Worm (Caenorhabditis elegans) whole organism, late embryonic: ENCODE data around the gene rgs-7.

ENCODE experiments used
- C08G9.2 ChIP-seq: sonication (generic microtip); optimal IDR thresholded peaks from 2 replicates; lab custom pipeline; 2016; ENCODE audit warnings: mild to moderate bottlenecking, missing genetic modification characterization, moderate library complexity, missing compliant biosample characterization
- C38D4.7 ChIP-seq: fragments of 200-800 bp; sonication (Bioruptor generic); optimal IDR thresholded peaks from 2 replicates; lab custom pipeline; 2018; ENCODE audit warnings: mild to moderate bottlenecking, missing genetic modification characterization, moderate library complexity, missing compliant biosample characterization
- F13H6.1 ChIP-seq: sonication (generic microtip); optimal IDR thresholded peaks from 2 replicates; lab custom pipeline; 2016; ENCODE audit warnings: missing genetic modification characterization, missing compliant biosample characterization
- T23F11.4 ChIP-seq: fragments of 200-800 bp; sonication (Bioruptor generic); optimal IDR thresholded peaks from 2 replicates; lab custom pipeline; 2018; ENCODE audit warnings: mild to moderate bottlenecking, missing genetic modification characterization, missing compliant biosample characterization
- Y22D7AL.16 ChIP-seq: sonication (generic microtip); optimal IDR thresholded peaks from 2 replicates; lab custom pipeline; 2016; ENCODE audit warnings: missing genetic modification characterization, missing compliant biosample characterization
- ama-1 ChIP-seq: fragments of 150-350 bp; optimal IDR thresholded peaks from 2 replicates; lab custom pipeline; 2014
- ceh-19 ChIP-seq: fragments of 200-800 bp; sonication (Bioruptor generic); optimal IDR thresholded peaks from 2 replicates; lab custom pipeline; 2018; ENCODE audit warnings: mild to moderate bottlenecking, missing genetic modification characterization, missing compliant biosample characterization
- ceh-2 ChIP-seq: sonication (generic microtip); optimal IDR thresholded peaks from 2 replicates; lab custom pipeline; 2016; ENCODE audit warnings: missing genotype, missing genetic modification characterization, missing compliant biosample characterization
- ceh-22 ChIP-seq: sonication (generic microtip); optimal IDR thresholded peaks from 2 replicates; lab custom pipeline; 2017; ENCODE audit warnings: missing biosample characterization, missing genetic modification characterization
- ceh-31 ChIP-seq: sonication (generic microtip); optimal IDR thresholded peaks from 2 replicates; lab custom pipeline; 2016; ENCODE audit warnings: missing genetic modification characterization, missing compliant biosample characterization
- ceh-45 ChIP-seq: fragments of 200-800 bp; sonication (Bioruptor generic); IDR thresholded peaks from 2 replicates; pipeline ENCODE4 v1.3.6; 2022; ENCODE audit warnings: missing genetic modification reagents, missing genetic modification characterization, missing compliant biosample characterization
- ceh-48 ChIP-seq: sonication (generic microtip); optimal IDR thresholded peaks from 2 replicates; lab custom pipeline; 2016; ENCODE audit warnings: missing genetic modification characterization, inconsistent platforms, missing compliant biosample characterization
- ceh-6 ChIP-seq: fragments of 200-800 bp; sonication (Bioruptor generic); optimal IDR thresholded peaks from 2 replicates; lab custom pipeline; 2018; ENCODE audit warnings: mild to moderate bottlenecking, missing genetic modification characterization, missing compliant biosample characterization
- dmd-4 ChIP-seq: sonication (generic microtip); optimal IDR thresholded peaks from 2 replicates; lab custom pipeline; 2016; ENCODE audit warnings: borderline replicate concordance, missing genetic modification characterization, missing compliant biosample characterization
- dve-1 ChIP-seq: sonication (generic microtip); optimal IDR thresholded peaks from 2 replicates; lab custom pipeline; 2017; ENCODE audit warnings: antibody characterized with exemption, mild to moderate bottlenecking, missing genetic modification characterization, missing compliant biosample characterization
- elt-2 ChIP-seq: sonication (generic microtip); optimal IDR thresholded peaks from 2 replicates; lab custom pipeline; 2016; ENCODE audit warnings: missing genetic modification reagents, missing genetic modification characterization, missing compliant biosample characterization
- elt-4 ChIP-seq: sonication (generic microtip); optimal IDR thresholded peaks from 2 replicates; lab custom pipeline; 2016; ENCODE audit warnings: missing genetic modification characterization, missing compliant biosample characterization
- eyg-1 ChIP-seq: sonication (generic microtip); optimal IDR thresholded peaks from 2 replicates; lab custom pipeline; 2016; ENCODE audit warnings: missing genotype, missing genetic modification characterization, missing compliant biosample characterization
- fkh-10 ChIP-seq: fragments of 150-350 bp; optimal IDR thresholded peaks from 2 replicates; lab custom pipeline; 2014; ENCODE audit warnings: missing biosample characterization, missing genetic modification reagents, missing genetic modification characterization
- fkh-6 ChIP-seq: sonication (generic microtip); optimal IDR thresholded peaks from 2 replicates; lab custom pipeline; 2016; ENCODE audit warnings: missing genetic modification characterization, missing compliant biosample characterization
- gmeb-2 ChIP-seq: sonication (generic microtip); optimal IDR thresholded peaks from 2 replicates; lab custom pipeline; 2016; ENCODE audit warnings: missing genetic modification characterization, inconsistent platforms, missing compliant biosample characterization
- hlh-13 ChIP-seq: fragments of 200-800 bp; sonication (Bioruptor generic); optimal IDR thresholded peaks from 2 replicates; lab custom pipeline; 2018; ENCODE audit warnings: mild to moderate bottlenecking, missing genetic modification characterization, missing compliant biosample characterization
- hlh-30 ChIP-seq: sonication (generic microtip); optimal IDR thresholded peaks from 2 replicates; lab custom pipeline; 2017; ENCODE audit warnings: antibody characterized with exemption, missing genetic modification characterization, missing compliant biosample characterization; ENCODE audit not compliant: insufficient read depth
- hlh-6 ChIP-seq: sonication (generic microtip); optimal IDR thresholded peaks from 2 replicates; lab custom pipeline; 2016; ENCODE audit warnings: missing genotype, missing genetic modification characterization, missing compliant biosample characterization
- mec-3 ChIP-seq: sonication (generic microtip); optimal IDR thresholded peaks from 2 replicates; lab custom pipeline; 2016; ENCODE audit warnings: borderline replicate concordance, missing genetic modification characterization, missing compliant biosample characterization
- nfya-1 ChIP-seq: sonication (generic microtip); optimal IDR thresholded peaks from 2 replicates; lab custom pipeline; 2017; ENCODE audit warnings: missing genetic modification characterization, mild to moderate bottlenecking, missing compliant biosample characterization, antibody characterized with exemption, moderate library complexity
- npax-4 ChIP-seq: sonication (generic microtip); optimal IDR thresholded peaks from 2 replicates; lab custom pipeline; 2016; ENCODE audit warnings: missing genetic modification characterization, missing compliant biosample characterization
- odd-2 ChIP-seq: sonication (generic microtip); optimal IDR thresholded peaks from 2 replicates; lab custom pipeline; 2017; ENCODE audit warnings: antibody characterized with exemption, mild to moderate bottlenecking, missing genetic modification characterization, missing compliant biosample characterization
- pax-1 ChIP-seq: fragments of 150-350 bp; optimal IDR thresholded peaks from 2 replicates; lab custom pipeline; 2014; ENCODE audit warnings: missing biosample characterization, missing genetic modification characterization
- pha-2 ChIP-seq: sonication (generic microtip); optimal IDR thresholded peaks from 2 replicates; lab custom pipeline; 2017; ENCODE audit warnings: mild to moderate bottlenecking, missing genetic modification characterization, missing compliant biosample characterization
- pha-4 ChIP-seq: fragments of 150-350 bp; optimal IDR thresholded peaks from 2 replicates; lab custom pipeline; 2018; ENCODE audit warnings: missing biosample characterization, missing genetic modification reagents, missing genetic modification characterization
- pros-1 ChIP-seq: fragments of 150-350 bp; optimal IDR thresholded peaks from 2 replicates; lab custom pipeline; 2014; ENCODE audit warnings: missing biosample characterization, missing genetic modification reagents, missing genetic modification characterization
- ref-2 ChIP-seq: sonication (generic microtip); optimal IDR thresholded peaks from 2 replicates; lab custom pipeline; 2016; ENCODE audit warnings: missing genetic modification characterization, missing compliant biosample characterization
- rnt-1 ChIP-seq: sonication (generic microtip); optimal IDR thresholded peaks from 2 replicates; lab custom pipeline; 2016; ENCODE audit warnings: missing genetic modification characterization, missing compliant biosample characterization
- syd-9 ChIP-seq: sonication (generic microtip); optimal IDR thresholded peaks from 2 replicates; lab custom pipeline; 2016; ENCODE audit warnings: mild to moderate bottlenecking, missing genetic modification characterization, moderate library complexity, missing compliant biosample characterization
- tbx-2 ChIP-seq: sonication (generic microtip); optimal IDR thresholded peaks from 2 replicates; lab custom pipeline; 2016; ENCODE audit warnings: missing genetic modification characterization, missing compliant biosample characterization
- ttx-3 ChIP-seq: sonication (generic microtip); optimal IDR thresholded peaks from 2 replicates; lab custom pipeline; 2016; ENCODE audit warnings: missing genetic modification reagents, missing genetic modification characterization, missing compliant biosample characterization
- unc-42 ChIP-seq: sonication (generic microtip); optimal IDR thresholded peaks from 2 replicates; lab custom pipeline; 2016; ENCODE audit warnings: missing genotype, missing genetic modification characterization, missing compliant biosample characterization
- unc-55 ChIP-seq: sonication (generic microtip); optimal IDR thresholded peaks from 2 replicates; lab custom pipeline; 2017; ENCODE audit warnings: missing biosample characterization, missing genetic modification reagents, missing genetic modification characterization
- ztf-16 ChIP-seq: sonication (generic microtip); optimal IDR thresholded peaks from 2 replicates; lab custom pipeline; 2017; ENCODE audit warnings: missing genetic modification characterization, missing compliant biosample characterization

Gene rgs-7

DNA sequence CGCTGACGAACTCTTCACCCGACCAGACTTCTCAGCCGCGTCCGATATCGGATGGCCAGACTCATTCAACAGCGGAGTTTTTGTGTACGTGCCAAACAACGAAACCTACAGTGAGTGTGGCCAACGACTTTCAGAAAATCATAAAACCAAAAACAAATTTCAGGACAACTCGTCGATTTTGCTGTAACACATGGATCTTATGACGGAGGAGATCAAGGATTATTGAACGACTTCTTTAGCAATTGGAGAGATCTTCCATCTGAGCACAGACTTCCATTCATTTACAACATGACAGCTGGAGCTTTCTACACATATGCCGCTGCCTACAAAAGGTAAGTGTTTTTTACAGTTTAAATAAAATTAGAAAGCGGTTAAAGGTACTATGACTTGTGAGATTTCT lies 4.3 kb upstream of the rgs-7 start:
- TF ChIP-seq unc-55 (GFP tag; lab: Kevin White, UChicago) = no peak
- no peak for TF ChIP-seq ceh-48 (tag; lab: Kevin White, UChicago)
- no peak for TF ChIP-seq ztf-16 (tag; lab: Kevin White, UChicago)
- TF ChIP-seq ref-2 (tag; lab: Kevin White, UChicago) = no peak
- no peak for TF ChIP-seq pha-4 (tag; lab: Kevin White, UChicago)
- no peak for TF ChIP-seq hlh-13 (GFP tag; lab: Kevin White, UChicago)
- no peak for TF ChIP-seq F13H6.1 (tag; lab: Kevin White, UChicago)
- no peak for TF ChIP-seq rnt-1 (tag; lab: Kevin White, UChicago)
- TF ChIP-seq C08G9.2 (tag; lab: Kevin White, UChicago) = no peak
- TF ChIP-seq ceh-45 (GFP tag; lab: Robert Waterston, UW) = no peak
- TF ChIP-seq pha-2 = no peak

DNA sequence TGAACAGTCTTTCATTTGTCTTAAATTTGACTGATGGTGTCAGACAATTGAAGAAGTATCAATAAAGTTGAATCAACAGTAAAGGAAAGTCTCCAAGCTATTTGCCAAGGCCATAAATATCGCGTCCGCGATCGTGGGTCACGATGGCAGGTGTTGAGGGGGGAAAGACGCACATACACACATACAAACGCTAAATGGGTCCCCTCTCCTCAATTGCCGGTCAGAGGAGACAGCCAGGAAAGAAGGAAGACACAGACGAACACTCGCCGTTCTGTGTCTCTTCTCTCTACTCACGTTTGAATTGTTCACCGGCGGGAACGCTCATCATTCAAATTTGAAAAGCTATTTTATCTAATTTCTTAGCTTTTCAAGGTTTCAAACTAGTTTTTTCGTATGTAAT lies 1.5 kb upstream of the rgs-7 start:
- no peak for TF ChIP-seq pax-1 (tag; lab: Kevin White, UChicago)
- TF ChIP-seq tbx-2 (tag; lab: Kevin White, UChicago) = peak; percentile 11
- no peak for TF ChIP-seq fkh-10 (GFP tag; lab: Kevin White, UChicago)
- TF ChIP-seq nfya-1 = peak; percentile 25
- TF ChIP-seq ceh-2 (tag; lab: Kevin White, UChicago) = no peak
- no peak for TF ChIP-seq Y22D7AL.16 (tag; lab: Kevin White, UChicago)
- no peak for TF ChIP-seq mec-3
- TF ChIP-seq hlh-30 (tag; lab: Kevin White, UChicago) = peak; percentile 61
- TF ChIP-seq elt-2 (tag; lab: Kevin White, UChicago) = no peak
- no peak for TF ChIP-seq T23F11.4
- TF ChIP-seq syd-9 = no peak
- no peak for TF ChIP-seq ceh-22 (tag; lab: Kevin White, UChicago)
- TF ChIP-seq ttx-3 = no peak
- TF ChIP-seq dmd-4 (tag; lab: Kevin White, UChicago) = no peak
- no peak for TF ChIP-seq fkh-6 (tag; lab: Kevin White, UChicago)
- no peak for TF ChIP-seq ceh-6 (GFP tag; lab: Kevin White, UChicago)
- TF ChIP-seq hlh-13 (GFP tag; lab: Kevin White, UChicago) = no peak
- peak; percentile 66 for TF ChIP-seq ceh-31 (tag; lab: Kevin White, UChicago)
- TF ChIP-seq ref-2 (tag; lab: Kevin White, UChicago) = peak; percentile 44
- TF ChIP-seq elt-4 (tag; lab: Kevin White, UChicago) = no peak
- TF ChIP-seq unc-42 = peak; percentile 25
- peak; percentile 69 for TF ChIP-seq unc-55 (GFP tag; lab: Kevin White, UChicago)
- no peak for TF ChIP-seq F13H6.1 (tag; lab: Kevin White, UChicago)
- TF ChIP-seq ceh-19 (GFP tag; lab: Kevin White, UChicago) = no peak
- TF ChIP-seq ceh-45 (GFP tag; lab: Robert Waterston, UW) = no peak
- no peak for TF ChIP-seq gmeb-2 (tag; lab: Kevin White, UChicago)
- TF ChIP-seq npax-4 (tag; lab: Kevin White, UChicago) = no peak
- TF ChIP-seq rnt-1 (tag; lab: Kevin White, UChicago) = peak; percentile 22
- TF ChIP-seq eyg-1 (tag; lab: Kevin White, UChicago) = no peak

DNA sequence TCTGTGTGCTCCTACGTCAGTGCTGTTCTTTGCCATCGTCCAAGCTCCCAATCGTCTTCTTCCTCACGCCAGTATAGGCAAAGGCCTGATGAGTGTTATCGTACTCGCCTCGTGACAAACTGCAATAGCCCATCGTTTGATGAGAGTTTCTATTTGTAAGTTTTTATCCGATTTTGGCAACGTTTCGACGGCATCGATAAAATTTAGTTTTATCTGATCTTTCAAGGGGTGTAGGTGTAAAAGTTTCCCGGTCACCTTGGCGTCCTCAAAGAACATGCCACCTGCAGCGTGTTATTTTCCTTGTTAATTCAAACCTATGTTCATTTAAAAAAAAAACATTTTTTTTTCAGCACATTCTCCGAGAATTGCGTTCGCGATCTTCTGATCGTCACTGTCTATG lies 4.8 kb downstream of the rgs-7 start:
- TF ChIP-seq elt-2 (tag; lab: Kevin White, UChicago) (no peak), unc-42 (no peak), hlh-6 (tag; lab: Kevin White, UChicago) (no peak), odd-2 (tag; lab: Kevin White, UChicago) (no peak)

DNA sequence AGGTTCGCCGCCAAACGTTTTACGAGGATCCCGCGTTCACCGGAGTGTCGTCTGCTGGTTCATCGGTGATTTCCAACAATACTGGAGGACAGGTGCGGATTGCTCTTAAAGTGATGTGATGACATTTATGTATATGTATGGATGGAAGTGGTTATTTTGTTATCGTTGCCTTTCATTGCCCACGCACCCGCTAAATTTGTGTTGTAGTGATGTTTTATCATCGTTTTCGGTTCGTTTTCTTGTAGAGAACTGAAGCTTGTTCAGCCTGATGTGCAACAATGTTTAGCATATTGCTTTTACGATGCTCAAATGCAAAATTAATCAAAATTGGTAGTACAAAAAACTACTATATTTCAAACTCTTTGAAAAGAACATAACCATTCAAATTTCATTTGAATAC lies 5.5 kb downstream of the rgs-7 start:
- TF ChIP-seq hlh-30 (tag; lab: Kevin White, UChicago) (no peak), elt-2 (tag; lab: Kevin White, UChicago) (no peak), hlh-13 (GFP tag; lab: Kevin White, UChicago) (no peak), dve-1 (tag; lab: Kevin White, UChicago) (no peak), pros-1 (tag; lab: Kevin White, UChicago) (no peak), C38D4.7 (GFP tag; lab: Kevin White, UChicago) (no peak), F13H6.1 (tag; lab: Kevin White, UChicago) (no peak), ztf-16 (tag; lab: Kevin White, UChicago) (no peak), ceh-6 (GFP tag; lab: Kevin White, UChicago) (no peak), ama-1 (lab: Kevin White, UChicago) (no peak), unc-42 (no peak)
- TF ChIP-seq, all 69 proteins: peak for 0
